Worm (Caenorhabditis elegans): Measurements from ENCODE around the gene pyt-1.

Gene pyt-1

DNA sequence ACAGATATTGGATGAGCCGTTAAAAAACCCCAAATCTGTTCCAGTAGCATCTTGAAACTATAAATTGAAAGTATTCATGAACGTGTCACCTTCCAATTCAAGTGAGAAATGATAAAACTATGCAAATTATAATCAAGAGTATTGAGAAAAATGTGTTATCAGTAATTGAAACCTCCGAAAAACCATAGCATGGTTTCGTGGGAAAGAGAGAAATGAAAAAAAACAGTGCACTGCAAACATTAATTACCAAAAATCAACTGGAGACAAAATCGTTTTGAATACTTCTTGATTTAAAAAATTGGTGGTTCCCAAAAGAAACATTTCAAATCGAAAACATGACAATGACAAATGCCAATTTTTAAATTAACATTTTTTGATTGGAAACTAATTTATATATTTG, 3.5 kb downstream of the pyt-1 start, which contains the start of gene daf-36:
Gene daf-36 (minus strand): TSS at position 101 of the 400 bp plus-strand sequence.
- TF ChIP-seq ztf-4 (tag; optimal IDR thresholded peaks at IDR 0.05), result no peak
- TF ChIP-seq hmg-11 (tag; optimal IDR thresholded peaks at IDR 0.05), result no peak
- no peak for TF ChIP-seq nfya-1 (tag; optimal IDR thresholded peaks at IDR 0.05; ENCODE audit: insufficient read depth)
- TF ChIP-seq elt-2 (tag; optimal IDR thresholded peaks at IDR 0.05), result peak; percentile 28
- TF ChIP-seq lin-39 (tag; optimal IDR thresholded peaks at IDR 0.05), result no peak

DNA sequence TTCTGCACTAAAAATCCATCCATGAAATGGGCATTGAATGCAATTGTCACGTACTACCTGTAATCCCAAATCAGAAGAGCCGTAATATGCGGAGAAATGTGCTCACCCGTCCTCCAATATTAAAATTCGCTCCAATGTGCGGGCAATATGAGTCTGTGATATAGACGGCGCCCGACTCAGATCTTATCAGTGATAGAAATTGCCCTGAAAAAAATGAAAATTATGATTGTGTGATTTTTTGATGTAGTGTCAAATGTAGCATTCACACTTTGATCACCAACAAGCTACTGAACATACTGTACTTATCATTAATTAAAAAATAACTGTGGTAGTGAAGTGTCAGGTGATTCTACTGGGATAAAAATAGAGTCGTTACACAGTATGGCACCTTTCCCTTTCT, 4.5 kb downstream of the pyt-1 start:
- no peak for TF ChIP-seq fkh-10 (GFP tag; optimal IDR thresholded peaks at IDR 0.05)
- peak; percentile 68 for TF ChIP-seq elt-2 (tag; optimal IDR thresholded peaks at IDR 0.05)

DNA sequence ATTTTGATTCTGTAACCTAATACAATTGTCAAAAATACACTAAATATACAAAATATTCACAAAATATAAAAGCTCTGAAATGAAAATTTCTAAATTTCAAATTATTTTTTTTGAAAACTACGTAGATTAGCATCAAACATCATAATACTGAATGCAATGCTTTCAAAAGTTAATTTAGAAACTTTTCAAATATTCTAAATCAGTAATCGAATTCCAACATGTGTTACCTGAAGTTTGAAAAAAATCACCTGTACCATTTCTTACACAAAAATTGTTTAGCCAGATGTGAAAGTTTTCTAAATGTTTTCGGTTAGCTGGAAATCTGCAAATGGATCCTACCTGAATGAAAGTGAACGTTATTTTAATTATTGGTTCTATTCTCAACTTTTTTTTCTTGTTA, 7.1 kb downstream of the pyt-1 start, which contains the start of gene C12D8.20:
Gene C12D8.20 (plus strand): TSS at position 301 of the 400 bp plus-strand sequence.
- TF ChIP-seq daf-12 (tag; optimal IDR thresholded peaks at IDR 0.05) (no peak), mdl-1 (tag; optimal IDR thresholded peaks at IDR 0.05) (no peak), pha-4 (tag; optimal IDR thresholded peaks at IDR 0.05) (no peak), pqm-1 (tag; optimal IDR thresholded peaks at IDR 0.05) (no peak), lin-39 (tag; optimal IDR thresholded peaks at IDR 0.05) (no peak), jun-1 (tag; optimal IDR thresholded peaks at IDR 0.05) (no peak), nhr-25 (tag; optimal IDR thresholded peaks at IDR 0.05) (no peak), nhr-67 (tag; optimal IDR thresholded peaks at IDR 0.05) (no peak), zag-1 (tag; optimal IDR thresholded peaks at IDR 0.05) (no peak), nhr-77 (tag; optimal IDR thresholded peaks at IDR 0.05) (no peak), nhr-76 (tag; optimal IDR thresholded peaks at IDR 0.05) (no peak)

DNA sequence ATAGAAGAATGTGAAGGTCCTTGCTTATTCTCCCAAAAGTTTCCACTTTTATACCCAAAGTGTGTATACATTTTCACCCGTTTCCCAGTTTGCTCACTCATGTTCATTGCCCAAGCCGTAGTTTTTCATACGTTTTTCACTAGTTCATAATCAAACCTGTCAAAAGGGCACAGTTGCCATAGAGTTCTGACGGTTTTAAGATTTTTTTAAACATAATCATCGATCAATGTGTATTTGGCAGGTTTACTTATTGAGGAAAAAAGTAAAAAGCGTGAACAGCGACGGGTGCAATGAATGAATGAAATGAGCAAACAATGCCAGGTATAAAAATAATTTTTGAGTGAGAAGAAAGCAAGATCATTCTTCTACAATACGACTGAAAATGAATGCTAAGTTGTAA, 7.8 kb downstream of the pyt-1 start, which contains the start of the genes fipr-5 and fipr-9:
Gene fipr-5 (minus strand): TSS at position 101 of the 400 bp plus-strand sequence.
Gene fipr-9 (plus strand): TSS at position 346 of the 400 bp plus-strand sequence.
- TF ChIP-seq jun-1 (tag; optimal IDR thresholded peaks at IDR 0.05) (no peak), zag-1 (tag; optimal IDR thresholded peaks at IDR 0.05) (no peak)

DNA sequence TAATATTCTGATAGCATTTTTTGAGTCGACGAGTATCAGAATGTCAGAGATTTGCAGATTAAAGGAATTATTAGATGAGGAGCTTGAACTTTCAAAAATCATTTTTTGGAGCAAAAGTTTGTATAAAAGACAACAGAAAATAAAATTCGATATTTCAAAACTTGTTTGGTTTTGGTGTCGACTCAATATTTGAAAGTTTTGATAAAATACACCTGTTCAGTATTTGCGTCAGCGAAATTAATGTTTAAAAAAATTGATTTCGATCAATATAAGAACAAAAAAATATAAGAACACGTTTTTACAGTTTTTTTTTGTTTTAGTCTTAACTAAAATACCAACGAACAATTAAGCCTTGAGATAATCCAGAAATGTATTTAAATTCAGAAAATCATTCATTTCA, 8.5 kb downstream of the pyt-1 start, which contains the start of gene C12D8.13:
Gene C12D8.13 (minus strand): TSS at position 101 of the 400 bp plus-strand sequence.
- no peak for TF ChIP-seq elt-3 (tag; optimal IDR thresholded peaks at IDR 0.05)

DNA sequence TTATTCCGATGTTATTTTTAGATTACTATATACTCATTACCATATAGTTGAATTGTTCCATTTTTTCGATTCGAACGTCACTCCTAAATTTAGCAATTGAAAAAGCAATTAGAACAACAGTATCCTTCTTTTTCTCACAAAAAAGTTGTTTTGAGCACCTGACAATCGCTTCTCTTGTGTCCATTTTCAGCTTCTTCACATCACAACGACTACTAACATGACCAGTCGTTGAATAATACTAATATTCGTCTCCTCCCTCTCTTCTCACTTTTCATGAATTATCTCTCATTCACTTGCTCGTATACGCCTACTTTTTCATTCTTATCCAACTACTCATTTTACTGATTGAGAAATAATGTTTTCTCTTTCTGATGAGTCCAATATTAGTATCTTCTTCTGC, 12.4 kb downstream of the pyt-1 start, which contains the start of gene ZK856.14:
Gene ZK856.14 (plus strand): TSS at position 301 of the 400 bp plus-strand sequence.
- TF ChIP-seq snpc-4 (tag; optimal IDR thresholded peaks at IDR 0.05), result no peak
- no peak for TF ChIP-seq elt-1 (tag; optimal IDR thresholded peaks at IDR 0.05)
- no peak for TF ChIP-seq skn-1 (tag; optimal IDR thresholded peaks at IDR 0.05)
- TF ChIP-seq elt-2 (tag; optimal IDR thresholded peaks at IDR 0.05), result no peak
- TF ChIP-seq ceh-82 (tag; optimal IDR thresholded peaks at IDR 0.05), result no peak

DNA sequence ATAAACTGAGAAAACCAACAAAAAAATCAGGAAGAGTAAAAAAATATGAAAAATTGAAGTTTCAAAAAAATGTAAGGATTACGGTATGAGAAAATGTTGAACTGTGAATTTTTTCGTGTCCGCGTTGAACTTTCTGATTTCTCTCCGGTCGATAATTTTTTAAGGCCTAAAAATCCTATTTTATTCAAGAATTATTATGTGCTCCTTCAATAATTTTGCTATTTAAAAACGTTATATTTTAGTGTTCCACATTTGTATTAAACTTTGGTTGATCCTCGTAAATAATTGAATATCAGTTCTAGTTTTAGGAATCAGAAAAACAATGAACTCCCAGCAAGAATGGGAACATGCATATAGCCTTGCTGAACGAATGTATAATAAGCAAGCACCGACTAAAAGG, 16.5 kb downstream of the pyt-1 start, which contains the start of gene hpo-40:
Gene hpo-40 (plus strand): TSS at position 301 of the 400 bp plus-strand sequence.
- TF ChIP-seq nhr-67 (tag; optimal IDR thresholded peaks at IDR 0.05) (no peak), mdl-1 (tag; optimal IDR thresholded peaks at IDR 0.05) (no peak), ceh-82 (tag; optimal IDR thresholded peaks at IDR 0.05) (no peak), skn-1 (tag; optimal IDR thresholded peaks at IDR 0.05) (no peak), pqm-1 (tag; optimal IDR thresholded peaks at IDR 0.05) (no peak), nhr-23 (tag; optimal IDR thresholded peaks at IDR 0.05) (no peak), ceh-28 (tag; optimal IDR thresholded peaks at IDR 0.05) (no peak), elt-2 (tag; optimal IDR thresholded peaks at IDR 0.05) (no peak), lin-15B (tag; optimal IDR thresholded peaks at IDR 0.05) (no peak), pha-4 (tag; optimal IDR thresholded peaks at IDR 0.05) (no peak), fkh-2 (tag; optimal IDR thresholded peaks at IDR 0.05) (no peak), nhr-28 (tag; optimal IDR thresholded peaks at IDR 0.05) (no peak), R02D3.7 (tag; optimal IDR thresholded peaks at IDR 0.05) (no peak), ZK546.5 (tag; optimal IDR thresholded peaks at IDR 0.05) (no peak), jun-1 (tag; optimal IDR thresholded peaks at IDR 0.05) (no peak), tbx-2 (tag; optimal IDR thresholded peaks at IDR 0.05) (no peak)

Measured in whole organism, L3 larva.